Fruit fly (Drosophila melanogaster): Measurements from ENCODE around the gene Prosalpha4.

DNA sequence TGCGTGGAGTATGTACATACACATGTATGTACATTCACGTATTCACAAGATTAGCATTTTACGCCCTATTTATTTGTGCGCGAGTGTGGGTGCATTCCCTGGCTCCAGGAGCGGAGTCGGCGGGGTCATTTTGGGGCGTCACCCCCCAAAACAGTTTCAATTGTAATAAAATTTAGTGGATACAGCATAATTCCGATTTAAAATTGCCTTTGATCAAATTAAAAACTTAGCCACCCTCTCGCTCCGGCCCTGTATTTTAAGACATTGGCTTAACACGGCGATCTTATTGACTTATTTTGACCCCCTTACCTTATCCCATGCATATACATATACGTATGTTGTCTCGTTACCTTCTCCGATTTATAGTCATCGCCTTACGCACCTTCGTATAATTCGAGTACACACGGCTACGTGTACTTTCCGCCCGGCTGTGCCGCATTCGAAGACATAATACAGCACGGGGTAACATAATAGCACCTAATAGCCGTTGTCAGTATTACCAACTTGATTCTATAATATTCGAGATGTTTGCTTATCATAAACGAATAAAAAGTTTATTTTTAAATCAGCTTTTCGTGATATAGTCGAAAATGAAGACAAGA is 3.4 kb downstream of the Prosalpha4 start:
- peak; percentile 71 for TF ChIP-seq tio (GFP tag; optimal IDR thresholded peaks at IDR 0.05)
- TF ChIP-seq fd3F (GFP tag; optimal IDR thresholded peaks at IDR 0.05), result peak; percentile 52
- TF ChIP-seq h (optimal IDR thresholded peaks at IDR 0.05), result no peak
- TF ChIP-seq CG14441 (GFP tag; IDR thresholded peaks at IDR 0.05), result peak; percentile 93
- TF ChIP-seq gce (GFP tag; IDR thresholded peaks at IDR 0.05), result peak; percentile 84
- 0 out of 2 replicates have a peak, but pooled peaks have one; percentile 18 for TF ChIP-seq CG4360 (GFP tag; IDR thresholded peaks at IDR 0.05)
- TF ChIP-seq CG17568 (GFP tag; optimal IDR thresholded peaks at IDR 0.05), result no peak
- TF ChIP-seq CG10565 (GFP tag; optimal IDR thresholded peaks at IDR 0.05), result peak; percentile 4
- peak; percentile 67 for TF ChIP-seq toy (GFP tag; IDR thresholded peaks at IDR 0.05)
- TF ChIP-seq ATbp (GFP tag; optimal IDR thresholded peaks at IDR 0.05), result peak; percentile 81
- peak; percentile 91 for TF ChIP-seq CG4404 (GFP tag; IDR thresholded peaks at IDR 0.05)
- peak; percentile 37 for TF ChIP-seq CG4707 (GFP tag; optimal IDR thresholded peaks at IDR 0.05)
- TF ChIP-seq phol (tag; optimal IDR thresholded peaks at IDR 0.05), result peak; percentile 82
